Comparison of ENCODE assay signal across 1 worm cellular context in the genomic region with DNA sequence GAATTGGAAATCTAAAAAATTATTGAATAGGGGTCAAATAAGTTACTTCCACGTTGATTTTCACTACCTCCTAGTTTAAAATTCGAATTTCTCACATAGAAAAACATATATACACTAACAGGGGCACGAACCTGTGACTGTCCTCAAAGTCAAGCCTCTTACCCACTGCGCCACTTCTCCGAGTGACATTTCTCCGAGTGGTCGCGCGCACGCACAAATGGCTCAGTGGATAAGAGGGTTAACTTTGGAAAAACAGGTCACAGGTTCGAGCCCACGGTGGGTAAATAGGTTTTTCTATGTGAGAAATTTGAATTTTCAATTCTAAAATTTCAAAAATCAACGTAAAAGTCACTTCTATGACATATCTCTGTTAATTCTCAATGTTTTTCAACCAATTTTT.
TF ChIP-seq lines count a peak whose summit lies in the region.

No protein-coding gene starts in this region.

TF ChIP-seq in whole organism, L1 larva, 84 proteins besides CTCF, POLR2A, EP300 and RAD21 (continued from another document):
- peak; percentile 50 for TF ChIP-seq nhr-77 (tag; optimal IDR thresholded peaks at IDR 0.05; lab: Kevin White, UChicago)
